Worm (Caenorhabditis elegans) whole organism, L2 larva: ENCODE results near the gene F45E12.5.

Experiments used
- C34F6.9 ChIP-seq: fragments of 150-350 bp; optimal IDR thresholded peaks from 2 replicates; lab custom pipeline; 2014; ENCODE audit warnings: missing biosample characterization, missing genetic modification characterization
- F13H6.1 ChIP-seq: sonication (generic microtip); optimal IDR thresholded peaks from 2 replicates; lab custom pipeline; 2016; ENCODE audit warnings: missing genetic modification characterization, missing compliant biosample characterization
- Y55F3AM.14 ChIP-seq: fragments of 200-800 bp; sonication (Bioruptor generic); optimal IDR thresholded peaks from 2 replicates; lab custom pipeline; 2018; ENCODE audit warnings: mild to moderate bottlenecking, missing genetic modification characterization, missing compliant biosample characterization
- alr-1 ChIP-seq: fragments of 150-350 bp; optimal IDR thresholded peaks from 2 replicates; lab custom pipeline; 2014; ENCODE audit warnings: missing biosample characterization, missing genetic modification characterization
- aly-2 ChIP-seq: fragments of 150-350 bp; optimal IDR thresholded peaks from 2 replicates; lab custom pipeline; 2014; ENCODE audit warnings: missing biosample characterization, missing genetic modification characterization
- ama-1 ChIP-seq: fragments of 150-350 bp; optimal IDR thresholded peaks from 2 replicates; lab custom pipeline; 2018; ENCODE audit warnings: inconsistent platforms
- blmp-1 ChIP-seq: sonication (generic microtip); optimal IDR thresholded peaks from 2 replicates; lab custom pipeline; 2017; ENCODE audit warnings: missing genetic modification characterization, mild to moderate bottlenecking, missing compliant biosample characterization, antibody characterized with exemption, moderate library complexity; ENCODE audit not compliant: insufficient read depth
- ceh-16 ChIP-seq: fragments of 150-350 bp; optimal IDR thresholded peaks from 2 replicates; lab custom pipeline; 2014; ENCODE audit warnings: missing biosample characterization, missing genetic modification characterization
- ceh-82 ChIP-seq: fragments of 150-350 bp; optimal IDR thresholded peaks from 2 replicates; lab custom pipeline; 2014; ENCODE audit warnings: missing biosample characterization, missing genetic modification characterization
- crh-2 ChIP-seq: sonication (generic microtip); optimal IDR thresholded peaks from 2 replicates; lab custom pipeline; 2017; ENCODE audit warnings: missing biosample characterization, missing genetic modification characterization
- dmd-4 ChIP-seq: sonication (generic microtip); optimal IDR thresholded peaks from 2 replicates; lab custom pipeline; 2017; ENCODE audit warnings: missing biosample characterization, missing genetic modification characterization
- egl-27 ChIP-seq: sonication (generic microtip); optimal IDR thresholded peaks from 3 replicates; lab custom pipeline; 2017; ENCODE audit warnings: missing biosample characterization, missing genetic modification reagents, missing genetic modification characterization
- elt-1 ChIP-seq: fragments of 150-350 bp; optimal IDR thresholded peaks from 2 replicates; lab custom pipeline; 2014; ENCODE audit warnings: missing biosample characterization, missing genetic modification characterization
- elt-3 ChIP-seq: sonication (generic microtip); optimal IDR thresholded peaks from 2 replicates; lab custom pipeline; 2017; ENCODE audit warnings: missing biosample characterization, missing genetic modification characterization
- gmeb-1 ChIP-seq: fragments of 150-350 bp; optimal IDR thresholded peaks from 2 replicates; lab custom pipeline; 2014; ENCODE audit warnings: missing biosample characterization, missing genetic modification characterization
- lin-11 ChIP-seq: fragments of 150-350 bp; sonication (generic microtip); optimal IDR thresholded peaks from 2 replicates; lab custom pipeline; 2014; ENCODE audit warnings: missing biosample characterization, missing genetic modification characterization, inconsistent platforms, mixed read lengths
- lin-13 ChIP-seq: fragments of 150-350 bp; optimal IDR thresholded peaks from 2 replicates; lab custom pipeline; 2014; ENCODE audit warnings: missing biosample characterization, missing genetic modification reagents, missing genetic modification characterization
- lin-39 ChIP-seq: fragments of 150-350 bp; optimal IDR thresholded peaks from 2 replicates; lab custom pipeline; 2014; ENCODE audit warnings: missing biosample characterization, missing genetic modification reagents, missing genetic modification characterization
- lsy-2 ChIP-seq, 2 experiments: fragments of 150-350 bp in 1 of 2; sonication (generic microtip) in 1 of 2; optimal IDR thresholded peaks; 2 replicates each; lab custom pipeline; 2014 to 2017; ENCODE audit warnings: missing biosample characterization in 2 of 2, missing genetic modification characterization in 2 of 2
- mab-5 ChIP-seq: fragments of 150-350 bp; optimal IDR thresholded peaks from 2 replicates; lab custom pipeline; 2014; ENCODE audit warnings: missing biosample characterization, missing genetic modification characterization
- mbf-1 ChIP-seq: sonication (generic microtip); optimal IDR thresholded peaks from 2 replicates; lab custom pipeline; 2017; ENCODE audit warnings: missing biosample characterization, missing genetic modification characterization
- mdl-1 ChIP-seq, 2 experiments: fragments of 150-350 bp in 1 of 2; sonication (generic microtip) in 1 of 2; optimal IDR thresholded peaks; 2 replicates each; lab custom pipeline; 2017; ENCODE audit warnings: missing biosample characterization in 2 of 2, missing genetic modification characterization in 2 of 2
- nhr-10 ChIP-seq: sonication (generic microtip); optimal IDR thresholded peaks from 2 replicates; lab custom pipeline; 2017; ENCODE audit warnings: missing biosample characterization, missing genetic modification characterization
- nhr-11 ChIP-seq: fragments of 150-350 bp; optimal IDR thresholded peaks from 2 replicates; lab custom pipeline; 2014; ENCODE audit warnings: missing biosample characterization, missing genetic modification characterization
- nhr-12 ChIP-seq: fragments of 150-350 bp; optimal IDR thresholded peaks from 2 replicates; lab custom pipeline; 2014; ENCODE audit warnings: missing biosample characterization, missing genetic modification characterization
- nhr-129 ChIP-seq: fragments of 150-350 bp; optimal IDR thresholded peaks from 2 replicates; lab custom pipeline; 2014; ENCODE audit warnings: missing biosample characterization, missing genetic modification characterization
- nhr-23 ChIP-seq: fragments of 150-350 bp; optimal IDR thresholded peaks from 2 replicates; lab custom pipeline; 2014; ENCODE audit warnings: missing biosample characterization, missing genetic modification reagents, missing genetic modification characterization
- nhr-237 ChIP-seq: fragments of 150-350 bp; optimal IDR thresholded peaks from 2 replicates; lab custom pipeline; 2014; ENCODE audit warnings: missing biosample characterization, missing genetic modification characterization
- nhr-25 ChIP-seq: fragments of 150-350 bp; sonication (generic microtip); optimal IDR thresholded peaks from 3 replicates; lab custom pipeline; 2014; ENCODE audit warnings: missing biosample characterization, missing genetic modification characterization
- nhr-6 ChIP-seq: fragments of 150-350 bp; optimal IDR thresholded peaks from 2 replicates; lab custom pipeline; 2014; ENCODE audit warnings: missing biosample characterization, missing genetic modification characterization
- nhr-77 ChIP-seq: fragments of 150-350 bp; optimal IDR thresholded peaks from 2 replicates; lab custom pipeline; 2014; ENCODE audit warnings: missing biosample characterization, missing genetic modification characterization
- peb-1 ChIP-seq: fragments of 150-350 bp; optimal IDR thresholded peaks from 2 replicates; lab custom pipeline; 2014; ENCODE audit warnings: missing biosample characterization, missing genetic modification characterization
- sem-4 ChIP-seq: fragments of 150-350 bp; optimal IDR thresholded peaks from 2 replicates; lab custom pipeline; 2014; ENCODE audit warnings: missing biosample characterization, missing genetic modification reagents, missing genetic modification characterization
- sma-9 ChIP-seq, 2 experiments: fragments of 150-350 bp in 1 of 2; sonication (generic microtip) in 1 of 2; optimal IDR thresholded peaks; 2 replicates each; lab custom pipeline; 2014 to 2016; ENCODE audit warnings: missing genetic modification characterization in 2 of 2, mild to moderate bottlenecking in 1 of 2, missing biosample characterization in 1 of 2, missing compliant biosample characterization in 1 of 2, missing genetic modification reagents in 1 of 2, moderate library complexity in 1 of 2
- snpc-4 ChIP-seq: fragments of 150-350 bp; optimal IDR thresholded peaks from 2 replicates; lab custom pipeline; 2014; ENCODE audit warnings: missing biosample characterization, missing genetic modification characterization
- unc-39 ChIP-seq: fragments of 150-350 bp; optimal IDR thresholded peaks from 2 replicates; lab custom pipeline; 2014; ENCODE audit warnings: missing biosample characterization, missing genetic modification characterization
- unc-55 ChIP-seq: fragments of 150-350 bp; sonication (generic microtip); optimal IDR thresholded peaks from 3 replicates; lab custom pipeline; 2014; ENCODE audit warnings: missing biosample characterization, missing genetic modification reagents, missing genetic modification characterization
- unc-62 ChIP-seq: fragments of 150-350 bp; optimal IDR thresholded peaks from 2 replicates; lab custom pipeline; 2014; ENCODE audit warnings: missing biosample characterization, missing genetic modification reagents, missing genetic modification characterization
- zag-1 ChIP-seq: fragments of 150-350 bp; optimal IDR thresholded peaks from 2 replicates; lab custom pipeline; 2014; ENCODE audit warnings: missing biosample characterization, missing genetic modification characterization
- ztf-1 ChIP-seq: fragments of 200-800 bp; sonication (Bioruptor generic); conservative IDR thresholded peaks from 2 replicates; pipeline ENCODE4 v1.3.6; 2022; ENCODE audit warnings: missing genetic modification characterization, missing compliant biosample characterization
- ztf-11 ChIP-seq: sonication (generic microtip); optimal IDR thresholded peaks from 2 replicates; lab custom pipeline; 2017; ENCODE audit warnings: missing biosample characterization, missing genetic modification characterization
- ztf-4 ChIP-seq: fragments of 150-350 bp; optimal IDR thresholded peaks from 2 replicates; lab custom pipeline; 2014; ENCODE audit warnings: missing biosample characterization, missing genetic modification characterization

Gene F45E12.5

ce11 chrII:7319471-7319870, 9.6 kb upstream of the F45E12.5 start:
- TF ChIP-seq Y55F3AM.14 (GFP tag; lab: Kevin White, UChicago) (peak; percentile 80), mdl-1 (tag; optimal IDR thresholded peaks at IDR 0.05; lab: Kevin White, UChicago) (no peak), unc-55 (GFP tag; lab: Kevin White, UChicago) (peak; percentile 8)
- TF ChIP-seq, all 48 proteins: peak for 2

DNA sequence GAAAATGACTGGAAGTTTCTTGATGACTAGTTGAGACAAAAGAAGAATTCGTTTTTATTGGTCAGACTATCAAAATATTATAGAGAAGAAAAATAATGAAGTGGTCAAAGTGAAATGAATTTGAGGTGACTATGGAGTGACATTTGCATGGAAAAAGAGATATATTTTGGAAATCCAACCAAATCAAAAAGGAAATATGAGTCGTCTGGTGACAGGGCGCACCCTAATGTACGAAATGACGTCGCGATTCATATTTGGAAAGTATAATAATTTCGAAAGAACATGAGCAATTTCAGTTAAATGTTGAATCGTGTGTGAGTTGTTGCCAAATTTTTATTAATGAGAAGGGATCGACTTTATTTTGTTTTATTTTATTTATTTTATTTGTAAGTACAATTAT, 7.6 kb upstream of the F45E12.5 start, which contains the start of gene F21D12.2:
TSS of gene F21D12.2 (plus strand) at position 301 of the 400 bp plus-strand sequence.
- no peak for TF ChIP-seq unc-39 (tag; lab: Kevin White, UChicago)
- no peak for TF ChIP-seq gmeb-1 (tag; lab: Kevin White, UChicago)
- TF ChIP-seq ztf-11, result no peak
- TF ChIP-seq elt-3 (tag; lab: Kevin White, UChicago), result no peak
- TF ChIP-seq ama-1 (lab: Kevin White, UChicago), result no peak

ce11 chrII:7314083-7314482, 4.2 kb upstream of the F45E12.5 start, which contains the start of gene F45E12.6:
Gene F45E12.6, minus strand, starts transcription at chrII:7314183.
- TF ChIP-seq C34F6.9 (tag; lab: Kevin White, UChicago) (no peak), nhr-129 (tag; lab: Kevin White, UChicago) (no peak), zag-1 (no peak), elt-3 (tag; lab: Kevin White, UChicago) (no peak)

- TF ChIP-seq nhr-12 (tag; lab: Kevin White, UChicago) (no peak), nhr-25 (no peak), unc-39 (tag; lab: Kevin White, UChicago) (no peak), peb-1 (no peak), gmeb-1 (tag; lab: Kevin White, UChicago) (no peak), ceh-16 (no peak), sma-9 (GFP tag; optimal IDR thresholded peaks at IDR 0.05; lab: Kevin White, UChicago) (no peak), sma-9 (tag; optimal IDR thresholded peaks at IDR 0.05; lab: Kevin White, UChicago) (no peak), snpc-4 (tag; lab: Kevin White, UChicago) (no peak), nhr-23 (tag; lab: Kevin White, UChicago) (no peak), unc-62 (no peak), elt-1 (no peak), ztf-4 (tag; lab: Kevin White, UChicago) (no peak), ama-1 (lab: Kevin White, UChicago) (no peak), aly-2 (tag; lab: Kevin White, UChicago) (no peak)
Observed at ce11 chrII:7305558-7305957, 4.4 kb downstream of the F45E12.5 start, which contains the start of gene brf-1. Gene brf-1, plus strand, starts transcription at chrII:7305858.

DNA sequence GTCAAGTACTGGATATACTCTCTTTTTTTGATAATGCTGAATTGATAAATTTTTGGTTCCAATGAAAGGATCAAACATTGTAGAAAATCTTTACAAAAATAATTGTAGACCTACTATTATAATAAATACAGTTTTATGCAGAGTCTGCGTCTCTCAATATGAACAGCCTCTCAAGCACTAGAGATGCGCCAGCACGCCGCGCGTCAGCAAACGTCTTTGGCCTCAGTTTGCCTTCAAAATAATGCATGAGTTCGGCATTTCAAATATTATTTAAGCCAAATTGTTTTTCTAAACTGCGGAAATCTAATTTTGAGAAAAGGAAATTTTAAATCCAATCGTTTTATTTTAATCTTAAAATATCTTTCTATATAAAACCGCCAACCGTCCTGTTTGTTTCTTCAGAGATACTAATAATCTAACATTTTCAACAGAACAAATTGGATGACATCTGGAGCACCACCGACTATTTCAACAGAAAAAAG, 8.2 kb downstream of the F45E12.5 start, which contains the start of gene cul-4:
TSS of gene cul-4 (plus strand) at position 432 of the 482 bp plus-strand sequence.
- TF ChIP-seq egl-27 (no peak), crh-2 (tag; lab: Kevin White, UChicago) (no peak), mdl-1 (tag; optimal IDR thresholded peaks at IDR 0.05; lab: Kevin White, UChicago) (no peak), peb-1 (no peak), snpc-4 (tag; lab: Kevin White, UChicago) (no peak), lin-13 (GFP tag; lab: Kevin White, UChicago) (no peak), nhr-11 (tag; lab: Kevin White, UChicago) (no peak), Y55F3AM.14 (GFP tag; lab: Kevin White, UChicago) (no peak), ztf-4 (tag; lab: Kevin White, UChicago) (no peak), lsy-2 (tag; optimal IDR thresholded peaks at IDR 0.05; lab: Kevin White, UChicago) (peak in 1 of 2 experiments; percentile 74), nhr-23 (tag; lab: Kevin White, UChicago) (no peak), F13H6.1 (no peak), sma-9 (GFP tag; optimal IDR thresholded peaks at IDR 0.05; lab: Kevin White, UChicago) (peak; percentile 91), sma-9 (tag; optimal IDR thresholded peaks at IDR 0.05; lab: Kevin White, UChicago) (no peak), nhr-237 (tag; lab: Kevin White, UChicago) (no peak), mbf-1 (tag; lab: Kevin White, UChicago) (no peak), mab-5 (tag; lab: Kevin White, UChicago) (peak; percentile 30), nhr-12 (tag; lab: Kevin White, UChicago) (no peak), ceh-82 (tag; lab: Kevin White, UChicago) (no peak), blmp-1 (tag; lab: Kevin White, UChicago) (peak; percentile 27), nhr-10 (tag; lab: Kevin White, UChicago) (no peak), nhr-6 (no peak), aly-2 (tag; lab: Kevin White, UChicago) (no peak), ztf-1 (GFP tag; lab: Robert Waterston, UW) (no peak), ceh-16 (no peak), C34F6.9 (tag; lab: Kevin White, UChicago) (peak; percentile 81), sem-4 (tag; lab: Kevin White, UChicago) (no peak), ama-1 (lab: Kevin White, UChicago) (no peak), nhr-77 (no peak), elt-1 (no peak), gmeb-1 (tag; lab: Kevin White, UChicago) (peak; percentile 79), dmd-4 (no peak), zag-1 (no peak), alr-1 (tag; lab: Kevin White, UChicago) (no peak), nhr-129 (tag; lab: Kevin White, UChicago) (peak; percentile 31), lin-39 (tag; lab: Kevin White, UChicago) (no peak), unc-55 (GFP tag; lab: Kevin White, UChicago) (no peak), lin-11 (tag; lab: Kevin White, UChicago) (no peak)
